Worm (Caenorhabditis elegans) whole organism, dauer: ENCODE results near the gene E02C12.19.

Experiments
- unc-62 ChIP-seq: sonication (generic microtip); optimal IDR thresholded peaks from 2 replicates; lab custom pipeline; 2017; ENCODE audit warnings: missing biosample characterization, missing genetic modification reagents, missing genetic modification characterization

The E02C12.19 gene

DNA sequence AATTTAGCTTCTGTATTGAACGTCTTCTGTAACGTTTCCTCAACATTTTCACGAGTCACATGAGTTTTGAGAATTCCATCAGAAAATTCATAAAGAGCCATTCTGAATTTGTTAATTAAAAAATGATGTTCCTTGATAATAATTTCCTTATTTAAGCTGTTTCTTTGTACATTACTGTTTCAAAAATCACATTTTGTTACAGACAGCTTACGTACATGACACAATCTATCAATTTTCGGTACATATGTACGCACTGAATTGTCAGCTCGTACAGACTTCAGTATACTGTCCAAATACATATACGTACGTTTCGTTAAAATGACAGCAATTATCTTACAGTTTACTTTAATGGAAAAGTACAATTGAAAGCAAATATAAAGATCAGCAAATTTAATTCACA is at the start of gene E02C12.19:
E02C12.19 (minus strand) TSS at position 101 of the 400 bp plus-strand sequence.
- no peak for TF ChIP-seq unc-62 (GFP tag; lab: Kevin White, UChicago)

DNA sequence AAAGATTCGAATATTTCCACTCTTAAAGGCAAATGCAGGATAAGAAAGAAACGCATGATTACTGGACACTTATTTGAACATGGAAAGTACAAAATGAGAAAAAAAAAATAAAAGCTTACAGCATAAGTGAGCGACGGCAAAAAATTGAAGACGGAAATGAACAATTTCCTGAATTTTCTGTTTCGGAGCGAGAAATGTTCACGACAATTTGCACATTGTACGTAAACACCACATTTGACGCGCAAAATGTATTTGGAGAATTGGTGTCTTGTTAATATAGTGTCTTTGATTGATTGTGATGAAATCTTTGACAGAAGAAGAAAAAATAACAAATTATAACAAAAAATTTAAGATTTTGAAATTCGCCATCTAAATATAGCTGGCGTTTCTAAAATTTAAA is 49.3 kb upstream of the E02C12.19 start, which contains the start of gene F36D4.5:
F36D4.5 (minus strand) TSS at position 225 of the 400 bp plus-strand sequence.
- no peak for TF ChIP-seq unc-62 (GFP tag; lab: Kevin White, UChicago)

DNA sequence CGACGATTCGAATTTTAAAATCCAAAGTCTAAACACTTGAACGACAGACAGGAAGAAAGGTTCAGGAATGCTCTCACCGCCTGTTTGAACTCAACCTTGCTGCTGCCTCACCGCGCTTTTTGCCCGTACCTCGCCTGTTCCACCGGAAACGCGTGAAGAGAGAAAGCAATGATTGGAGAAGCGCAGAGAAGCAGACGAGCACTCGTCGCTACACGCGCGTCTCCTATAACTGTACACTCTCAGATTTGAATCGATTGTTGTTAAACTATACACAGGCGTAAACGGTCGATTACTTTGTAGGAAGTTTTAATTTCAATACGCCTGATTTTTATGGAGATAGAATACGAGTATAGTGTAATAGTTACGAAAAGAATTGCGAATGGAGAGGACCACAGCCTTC is 48.2 kb upstream of the E02C12.19 start:
- no peak for TF ChIP-seq unc-62 (GFP tag; lab: Kevin White, UChicago)

DNA sequence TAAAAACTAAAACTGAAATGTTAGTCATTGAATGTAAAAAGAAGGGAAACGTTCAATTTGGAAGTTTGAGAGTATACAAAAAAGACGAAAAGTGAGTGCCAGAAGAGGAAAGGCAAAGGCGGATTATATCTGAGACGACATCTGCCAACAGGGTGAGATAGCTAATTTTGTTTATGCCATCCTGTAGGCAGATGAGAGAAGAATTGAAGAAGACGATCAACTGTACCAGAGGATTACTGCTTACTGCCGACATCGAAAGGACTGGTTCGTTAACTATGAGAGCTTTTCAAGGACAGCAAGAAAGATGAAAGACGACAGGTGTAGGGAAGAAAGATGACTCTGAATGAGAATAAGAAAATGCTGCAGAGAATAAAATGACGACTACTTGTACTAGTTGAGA is 47.2 kb upstream of the E02C12.19 start:
- TF ChIP-seq unc-62 (GFP tag; lab: Kevin White, UChicago) = no peak

DNA sequence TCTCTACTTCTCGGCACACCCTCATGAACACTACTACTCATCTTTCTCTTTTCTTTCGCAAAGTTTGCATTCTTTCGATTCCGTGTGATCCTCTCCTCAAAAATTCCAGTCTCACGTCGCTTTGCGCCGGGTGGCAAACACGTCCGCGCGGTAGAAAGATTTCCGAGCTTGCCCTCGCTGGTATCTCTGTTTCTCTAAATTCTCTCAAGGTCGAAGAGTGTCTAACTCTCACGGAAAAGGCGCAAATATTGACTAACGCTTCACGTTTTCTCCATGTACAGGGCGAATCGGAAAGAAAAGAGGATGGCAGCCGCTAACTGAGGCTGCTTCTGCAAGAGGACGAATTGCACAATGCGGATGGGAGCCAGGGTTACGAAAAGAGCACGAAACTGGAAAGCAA is 46.4 kb upstream of the E02C12.19 start:
- TF ChIP-seq unc-62 (GFP tag; lab: Kevin White, UChicago) = no peak

DNA sequence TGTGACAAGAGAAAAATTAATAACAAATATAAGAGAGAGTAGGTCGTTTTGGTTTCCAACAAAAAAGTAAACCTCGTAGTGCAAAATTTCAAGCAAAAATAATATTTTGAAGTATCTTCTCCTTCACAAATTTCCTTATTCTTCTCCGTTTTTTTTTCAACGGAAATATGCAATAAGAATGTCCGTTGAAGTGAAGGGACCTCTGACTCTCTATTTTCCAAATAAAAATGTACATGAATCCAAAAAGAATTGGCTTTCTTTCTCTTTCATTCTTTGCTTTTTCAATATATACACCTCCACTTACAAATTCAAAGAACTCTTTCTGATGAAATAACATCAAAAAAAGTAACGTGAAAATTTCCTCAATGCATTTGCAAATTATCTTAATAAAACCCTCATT is 40.3 kb upstream of the E02C12.19 start, which contains the start of gene F36D4.1:
F36D4.1 (plus strand) TSS at position 301 of the 400 bp plus-strand sequence.
- TF ChIP-seq unc-62 (GFP tag; lab: Kevin White, UChicago) = no peak

DNA sequence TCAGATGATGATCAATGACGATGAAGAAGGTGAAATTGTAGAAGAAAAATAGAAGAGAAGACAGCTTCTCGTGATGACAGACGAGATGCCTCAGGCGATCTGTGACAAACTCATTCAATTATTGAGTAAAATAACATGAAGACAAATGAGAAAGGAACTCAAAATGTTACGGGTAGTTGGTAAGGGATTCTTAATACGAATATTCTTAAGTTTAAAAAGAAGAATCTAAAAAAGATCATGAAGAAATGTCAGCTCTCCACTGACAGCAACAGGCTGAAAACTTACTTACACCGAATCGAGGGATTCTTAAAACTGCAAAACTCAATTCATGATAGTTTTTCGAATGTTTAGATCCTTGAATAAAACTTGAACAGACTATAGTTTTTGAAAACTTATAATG is 38.2 kb upstream of the E02C12.19 start, which contains the start of gene F36D4.4:
F36D4.4 (minus strand) TSS at position 101 of the 400 bp plus-strand sequence.
- TF ChIP-seq unc-62 (GFP tag; lab: Kevin White, UChicago) = no peak

DNA sequence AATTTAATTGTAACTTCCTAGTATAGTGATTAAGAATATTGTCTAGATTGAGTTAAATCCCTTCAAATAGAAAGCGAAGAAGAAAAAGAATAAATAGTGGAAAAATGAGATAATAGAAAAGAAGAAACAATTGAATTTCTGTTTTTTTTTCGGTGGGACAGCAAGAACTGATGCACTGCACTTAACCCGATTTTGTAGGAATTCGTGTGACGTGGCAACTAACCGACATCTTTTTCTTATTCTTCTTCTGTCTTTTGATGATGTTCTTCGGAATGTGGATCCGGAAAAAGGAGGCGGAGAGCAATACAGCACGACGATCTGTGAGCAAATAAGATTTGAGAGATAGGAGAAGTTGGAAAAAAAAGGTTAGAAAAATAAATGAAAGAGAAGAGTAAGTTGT is 32.6 kb upstream of the E02C12.19 start:
- TF ChIP-seq unc-62 (GFP tag; lab: Kevin White, UChicago) = no peak

DNA sequence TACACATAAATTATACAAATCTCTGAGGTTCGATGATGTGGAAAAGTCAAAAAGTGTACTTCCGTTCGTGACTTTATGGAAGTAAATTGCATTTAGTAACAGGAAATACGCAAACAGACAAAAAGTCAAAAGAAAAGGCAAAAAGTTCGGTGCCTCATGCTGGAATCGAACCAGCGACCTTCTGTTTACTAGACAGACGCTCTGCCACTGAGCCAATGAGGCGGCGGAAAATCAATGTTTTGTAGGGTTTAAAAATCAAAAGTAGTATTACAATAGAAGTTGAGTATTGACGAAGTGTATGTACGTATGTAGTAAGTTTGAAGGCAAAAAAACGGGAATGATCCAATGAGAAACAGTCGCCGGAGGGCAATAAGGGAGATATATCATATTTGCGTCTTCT is 30.6 kb upstream of the E02C12.19 start:
- TF ChIP-seq unc-62 (GFP tag; lab: Kevin White, UChicago) = no peak

DNA sequence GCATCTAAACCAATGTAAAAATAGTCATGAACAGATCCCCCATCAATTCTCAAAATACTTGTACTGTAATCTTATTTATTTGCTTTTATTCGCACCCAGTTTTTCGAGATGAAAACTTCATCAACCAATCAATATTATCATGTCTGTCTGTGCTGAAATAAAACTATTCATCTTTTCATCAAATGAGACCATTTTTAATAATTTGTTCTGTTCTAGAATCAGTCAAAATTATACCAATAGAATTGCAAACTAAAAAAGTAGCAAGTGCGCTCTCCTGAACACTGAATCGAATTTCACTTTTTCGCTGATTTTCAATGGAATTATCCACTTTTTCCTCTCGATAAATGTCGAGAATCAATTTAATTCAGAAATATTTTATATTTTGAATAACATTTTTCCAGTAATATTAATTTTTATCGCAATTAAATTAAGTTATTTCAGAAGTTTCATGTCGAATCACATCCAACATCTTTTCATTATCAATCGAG is 23.6 kb upstream of the E02C12.19 start, which contains the start of gene trpp-4:
trpp-4 (plus strand) TSS at position 442 of the 488 bp plus-strand sequence.
- no peak for TF ChIP-seq unc-62 (GFP tag; lab: Kevin White, UChicago)

DNA sequence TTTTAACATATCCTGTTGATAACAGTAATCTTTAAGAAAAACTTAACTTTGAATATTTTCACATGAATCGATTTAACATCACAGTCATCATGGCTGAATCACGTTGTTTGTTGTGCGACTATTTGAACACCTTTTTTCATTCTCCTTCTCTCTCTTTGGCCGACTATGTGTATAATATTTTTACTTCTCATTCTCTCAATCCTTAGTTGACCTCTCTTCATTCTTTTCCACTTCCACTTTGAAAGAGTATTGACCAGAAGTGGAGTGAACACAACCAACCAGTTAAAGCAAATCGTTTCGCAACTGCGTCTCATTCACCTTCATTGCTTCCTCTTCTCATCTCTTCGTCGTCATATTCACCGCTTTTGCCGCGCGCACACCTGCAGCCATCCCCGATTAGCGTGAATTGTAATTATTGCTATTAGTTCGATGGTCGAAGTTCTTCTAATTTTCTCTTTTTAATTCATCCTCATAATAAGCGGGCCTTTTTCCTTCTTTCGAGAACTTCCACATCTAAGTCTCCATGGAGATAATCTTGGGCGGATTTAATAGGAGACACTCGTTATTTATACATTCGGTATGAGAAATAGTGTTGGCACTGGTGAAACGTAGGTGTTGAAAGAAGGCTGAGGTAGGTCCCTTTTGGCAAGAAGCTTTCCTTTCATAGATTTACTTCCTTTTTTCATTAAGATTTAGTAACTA is 18.8 kb upstream of the E02C12.19 start:
- TF ChIP-seq unc-62 (GFP tag; lab: Kevin White, UChicago) = no peak

DNA sequence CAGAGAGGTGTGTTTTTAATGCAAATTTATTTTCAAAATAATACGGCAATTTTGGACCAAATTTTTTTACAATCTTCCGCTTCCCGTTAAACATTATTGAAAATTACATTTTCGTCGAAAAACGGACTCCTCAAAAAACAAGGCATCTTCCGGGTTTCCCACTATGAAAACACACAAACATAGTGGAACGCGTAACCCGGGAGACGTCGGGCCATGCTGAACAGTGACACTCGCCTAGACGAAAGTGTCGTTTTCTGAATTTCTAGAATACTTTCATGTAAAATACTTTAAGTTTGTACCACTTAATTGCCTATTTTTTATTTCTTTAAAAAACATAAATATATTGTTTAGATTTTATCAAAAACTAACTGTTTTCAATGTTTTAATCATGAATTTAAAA is 15.6 kb upstream of the E02C12.19 start:
- TF ChIP-seq unc-62 (GFP tag; lab: Kevin White, UChicago) = no peak

DNA sequence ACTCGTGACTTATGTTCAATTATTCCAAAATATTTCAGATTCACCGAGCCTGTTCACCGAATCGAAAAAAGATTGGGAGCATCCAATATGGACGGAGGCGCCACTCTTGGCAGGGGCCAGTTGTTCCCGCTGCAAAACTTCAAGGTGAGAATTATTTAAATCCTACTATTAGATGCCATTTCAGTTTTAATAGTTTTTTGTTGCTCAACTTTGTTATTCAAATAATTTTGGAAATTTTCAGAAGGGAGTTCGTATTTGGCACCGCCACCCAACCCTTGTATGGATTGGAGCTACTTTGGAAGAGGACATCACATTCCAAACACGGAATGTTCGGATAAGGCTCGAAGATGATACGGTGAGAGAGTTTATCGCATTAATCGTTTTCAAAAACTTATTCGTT is 9.8 kb upstream of the E02C12.19 start, which contains the start of gene hum-2:
hum-2 (plus strand) TSS at position 33 of the 400 bp plus-strand sequence.
- no peak for TF ChIP-seq unc-62 (GFP tag; lab: Kevin White, UChicago)

DNA sequence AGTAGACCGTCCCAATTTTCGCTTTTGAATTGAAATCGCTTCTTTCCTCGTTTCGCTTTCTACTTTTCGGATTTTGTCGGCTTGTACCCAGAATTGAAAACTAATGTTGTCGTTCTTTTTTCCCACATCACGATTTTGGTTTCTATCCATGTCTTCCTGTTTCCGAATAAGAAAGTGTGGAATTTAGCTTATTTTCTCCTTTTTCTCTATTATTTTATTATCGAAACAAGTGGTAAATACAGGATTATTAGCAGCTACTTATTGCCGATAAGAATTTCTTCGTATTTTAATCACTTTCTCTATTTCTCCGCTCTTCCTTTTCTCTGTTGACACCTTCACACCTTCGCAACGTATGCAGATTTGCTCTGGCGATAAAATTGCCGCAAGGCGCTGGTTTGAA is 8.6 kb upstream of the E02C12.19 start:
- TF ChIP-seq unc-62 (GFP tag; lab: Kevin White, UChicago) = no peak

DNA sequence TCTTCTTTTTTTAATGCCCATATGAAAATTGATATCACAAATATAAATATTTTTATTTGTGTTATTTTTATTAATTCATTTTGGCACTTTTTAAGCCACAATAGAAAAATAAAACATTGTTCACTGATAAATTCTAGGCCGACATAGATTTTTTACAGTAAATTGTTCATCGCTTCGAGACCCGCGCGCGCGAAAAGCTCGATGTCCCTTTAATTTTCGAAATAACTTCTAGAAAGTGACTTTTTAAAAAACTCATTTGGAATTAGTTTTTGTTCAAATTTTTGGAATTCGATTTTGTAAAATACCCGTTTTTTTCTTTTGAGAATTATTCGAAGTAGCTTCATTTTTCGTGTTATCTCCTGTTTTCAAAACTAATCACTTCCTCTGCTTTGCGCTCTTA is 8.0 kb upstream of the E02C12.19 start:
- no peak for TF ChIP-seq unc-62 (GFP tag; lab: Kevin White, UChicago)

DNA sequence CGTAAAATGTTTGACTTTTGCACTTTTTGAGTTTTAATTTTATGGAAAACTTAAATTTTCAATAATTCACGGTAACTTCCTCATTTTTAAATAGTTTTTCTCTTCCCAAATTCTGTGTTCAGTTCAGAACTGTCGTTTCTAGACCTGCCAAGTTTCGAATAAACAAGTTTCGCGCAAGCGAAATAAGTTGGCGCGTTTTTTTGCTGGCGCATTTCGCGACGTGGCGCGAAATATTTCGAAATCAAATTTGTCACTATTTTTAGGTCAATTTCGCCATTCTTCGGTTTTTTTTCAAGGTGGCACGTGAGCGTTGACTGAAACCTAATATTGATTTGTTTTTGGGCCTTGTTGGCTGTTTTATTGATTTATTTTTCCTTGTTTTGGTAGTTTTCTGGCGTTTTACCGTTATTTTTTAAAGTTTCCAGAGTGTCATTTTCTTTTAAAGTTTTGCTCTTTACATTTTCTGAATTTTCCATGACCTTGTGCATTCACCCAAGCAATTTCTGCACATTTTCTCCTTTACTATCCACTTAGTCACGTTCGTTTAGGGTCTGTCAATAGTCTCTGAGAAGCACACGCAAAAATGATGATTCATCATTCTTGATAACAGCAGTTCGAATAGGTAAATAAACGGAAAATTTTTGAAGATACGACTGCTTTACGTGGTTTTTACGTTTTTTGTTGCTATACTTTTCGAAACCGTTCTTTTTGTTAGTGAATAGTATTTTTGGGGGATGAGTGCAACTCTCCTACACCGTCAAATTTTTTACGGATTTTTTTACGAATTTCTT is 6.4 kb upstream of the E02C12.19 start:
- no peak for TF ChIP-seq unc-62 (GFP tag; lab: Kevin White, UChicago)
